Worm (Caenorhabditis elegans): Measurements from ENCODE around the gene F55A11.11.

F55A11.11 gene

ce11 chrV:11800486-11800885, 17.5 kb downstream of the F55A11.11 start:
- TF ChIP-seq nhr-28 (tag; optimal IDR thresholded peaks at IDR 0.05) (no peak), nfya-1 (tag; optimal IDR thresholded peaks at IDR 0.05; ENCODE audit: insufficient read depth) (peak; percentile 36), unc-62 (GFP tag; optimal IDR thresholded peaks at IDR 0.05) (no peak), nhr-25 (tag; optimal IDR thresholded peaks at IDR 0.05) (peak; percentile 50), nhr-43 (tag; optimal IDR thresholded peaks at IDR 0.05; ENCODE audit: poor library complexity, severe bottlenecking) (peak; percentile 55), mdl-1 (tag; optimal IDR thresholded peaks at IDR 0.05) (peak; percentile 2), nhr-11 (tag; optimal IDR thresholded peaks at IDR 0.05) (no peak)

- TF ChIP-seq fkh-10 (GFP tag; optimal IDR thresholded peaks at IDR 0.05), result no peak
- TF ChIP-seq nhr-43 (tag; optimal IDR thresholded peaks at IDR 0.05; ENCODE audit: poor library complexity, severe bottlenecking), result peak; percentile 75
- peak; percentile 68 for TF ChIP-seq ceh-28 (tag; optimal IDR thresholded peaks at IDR 0.05)
- no peak for TF ChIP-seq ceh-82 (tag; optimal IDR thresholded peaks at IDR 0.05)
- peak; percentile 40 for TF ChIP-seq elt-2 (tag; optimal IDR thresholded peaks at IDR 0.05)
- TF ChIP-seq nhr-77 (tag; optimal IDR thresholded peaks at IDR 0.05), result no peak
- no peak for TF ChIP-seq hmg-11 (tag; optimal IDR thresholded peaks at IDR 0.05)
- no peak for TF ChIP-seq zag-1 (tag; optimal IDR thresholded peaks at IDR 0.05)
- TF ChIP-seq R02D3.7 (tag; optimal IDR thresholded peaks at IDR 0.05), result no peak
- TF ChIP-seq nfya-1 (tag; optimal IDR thresholded peaks at IDR 0.05; ENCODE audit: insufficient read depth), result no peak
- no peak for TF ChIP-seq unc-62 (GFP tag; optimal IDR thresholded peaks at IDR 0.05)
- no peak for TF ChIP-seq fkh-2 (tag; optimal IDR thresholded peaks at IDR 0.05)
- TF ChIP-seq aly-2 (tag; optimal IDR thresholded peaks at IDR 0.05), result no peak
- TF ChIP-seq eor-1 (tag; optimal IDR thresholded peaks at IDR 0.05), result no peak
- TF ChIP-seq egl-5 (tag; optimal IDR thresholded peaks at IDR 0.05), result no peak
- TF ChIP-seq egl-27 (tag; optimal IDR thresholded peaks at IDR 0.05), result no peak
- no peak for TF ChIP-seq lin-15B (tag; optimal IDR thresholded peaks at IDR 0.05)
- no peak for TF ChIP-seq elt-1 (tag; optimal IDR thresholded peaks at IDR 0.05)
- TF ChIP-seq elt-3 (tag; optimal IDR thresholded peaks at IDR 0.05), result peak in 2 of 3 experiments; percentile 76 to 86
- no peak for TF ChIP-seq nhr-67 (tag; optimal IDR thresholded peaks at IDR 0.05)
- peak; percentile 74 for TF ChIP-seq nhr-23 (tag; optimal IDR thresholded peaks at IDR 0.05)
- TF ChIP-seq tbx-2 (tag; optimal IDR thresholded peaks at IDR 0.05), result peak; percentile 46
- no peak for TF ChIP-seq lin-39 (tag; optimal IDR thresholded peaks at IDR 0.05)
- TF ChIP-seq ceh-9 (tag; optimal IDR thresholded peaks at IDR 0.05), result no peak
- no peak for TF ChIP-seq skn-1 (tag; optimal IDR thresholded peaks at IDR 0.05)
- TF ChIP-seq nhr-76 (tag; optimal IDR thresholded peaks at IDR 0.05), result peak; percentile 62
- peak; percentile 39 for TF ChIP-seq nhr-25 (tag; optimal IDR thresholded peaks at IDR 0.05)
These were observed 18.3 kb downstream of the F55A11.11 start for ce11 chrV:11801076-11801849.

DNA sequence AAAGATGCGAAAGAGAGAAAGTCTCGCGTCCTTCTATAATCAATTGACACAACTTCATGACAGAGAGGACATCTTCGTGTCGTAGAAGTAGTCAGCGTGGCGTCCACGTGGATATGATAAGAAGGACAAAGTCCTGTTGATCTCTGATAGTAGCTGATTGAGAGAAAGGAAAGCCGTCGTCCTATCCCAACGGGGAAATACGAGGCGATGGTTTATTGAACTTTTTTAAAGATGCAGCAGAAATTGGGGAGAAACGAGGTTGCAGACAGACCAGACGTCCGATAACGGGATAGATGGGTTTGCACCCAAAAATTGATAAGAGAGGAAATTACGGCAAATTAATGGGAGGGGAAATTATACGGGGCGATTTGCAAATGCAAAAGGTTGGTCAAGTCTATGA, 19.6 kb downstream of the F55A11.11 start:
- TF ChIP-seq jun-1 (tag; optimal IDR thresholded peaks at IDR 0.05) (peak; percentile 46), snpc-4 (tag; optimal IDR thresholded peaks at IDR 0.05) (no peak), fkh-10 (GFP tag; optimal IDR thresholded peaks at IDR 0.05) (no peak), lsy-12 (tag; optimal IDR thresholded peaks at IDR 0.05) (peak; percentile 65), R02D3.7 (tag; optimal IDR thresholded peaks at IDR 0.05) (peak; percentile 69), nhr-76 (tag; optimal IDR thresholded peaks at IDR 0.05) (no peak), fkh-2 (tag; optimal IDR thresholded peaks at IDR 0.05) (no peak), aly-2 (tag; optimal IDR thresholded peaks at IDR 0.05) (no peak), elt-2 (tag; optimal IDR thresholded peaks at IDR 0.05) (peak; percentile 32), nhr-11 (tag; optimal IDR thresholded peaks at IDR 0.05) (no peak), ztf-11 (tag; optimal IDR thresholded peaks at IDR 0.05) (no peak), nhr-23 (tag; optimal IDR thresholded peaks at IDR 0.05) (peak; percentile 98), ceh-28 (tag; optimal IDR thresholded peaks at IDR 0.05) (peak; percentile 41), ztf-4 (tag; optimal IDR thresholded peaks at IDR 0.05) (no peak), lin-15B (tag; optimal IDR thresholded peaks at IDR 0.05) (no peak), nhr-12 (tag; optimal IDR thresholded peaks at IDR 0.05) (no peak), elt-3 (tag; optimal IDR thresholded peaks at IDR 0.05) (peak; percentile 81 to 94 (median 89)), zag-1 (tag; optimal IDR thresholded peaks at IDR 0.05) (no peak), sea-2 (GFP tag; optimal IDR thresholded peaks at IDR 0.05) (no peak), ZK546.5 (tag; optimal IDR thresholded peaks at IDR 0.05) (no peak), ama-1 (optimal IDR thresholded peaks at IDR 0.05) (no peak), elt-1 (tag; optimal IDR thresholded peaks at IDR 0.05) (no peak), ceh-9 (tag; optimal IDR thresholded peaks at IDR 0.05) (no peak), nhr-43 (tag; optimal IDR thresholded peaks at IDR 0.05; ENCODE audit: poor library complexity, severe bottlenecking) (peak; percentile 99), mml-1 (tag; optimal IDR thresholded peaks at IDR 0.05) (peak; percentile 60), unc-39 (tag; optimal IDR thresholded peaks at IDR 0.05) (no peak), ceh-16 (tag; optimal IDR thresholded peaks at IDR 0.05) (no peak), nfya-1 (tag; optimal IDR thresholded peaks at IDR 0.05; ENCODE audit: insufficient read depth) (peak; percentile 27), fos-1 (tag; optimal IDR thresholded peaks at IDR 0.05) (no peak), nhr-77 (tag; optimal IDR thresholded peaks at IDR 0.05) (no peak), unc-62 (GFP tag; optimal IDR thresholded peaks at IDR 0.05) (peak; percentile 23), nhr-28 (tag; optimal IDR thresholded peaks at IDR 0.05) (no peak), nhr-25 (tag; optimal IDR thresholded peaks at IDR 0.05) (peak; percentile 96), tbx-2 (tag; optimal IDR thresholded peaks at IDR 0.05) (peak; percentile 86), nhr-237 (tag; optimal IDR thresholded peaks at IDR 0.05) (no peak), egl-5 (tag; optimal IDR thresholded peaks at IDR 0.05) (no peak), egl-27 (tag; optimal IDR thresholded peaks at IDR 0.05) (peak; percentile 90), pha-4 (tag; optimal IDR thresholded peaks at IDR 0.05) (no peak), nhr-67 (tag; optimal IDR thresholded peaks at IDR 0.05) (no peak)

Measured in whole organism, L3 larva.